Fruit fly (Drosophila melanogaster): Measurements from ENCODE around the gene yellow-c.

yellow-c gene

DNA sequence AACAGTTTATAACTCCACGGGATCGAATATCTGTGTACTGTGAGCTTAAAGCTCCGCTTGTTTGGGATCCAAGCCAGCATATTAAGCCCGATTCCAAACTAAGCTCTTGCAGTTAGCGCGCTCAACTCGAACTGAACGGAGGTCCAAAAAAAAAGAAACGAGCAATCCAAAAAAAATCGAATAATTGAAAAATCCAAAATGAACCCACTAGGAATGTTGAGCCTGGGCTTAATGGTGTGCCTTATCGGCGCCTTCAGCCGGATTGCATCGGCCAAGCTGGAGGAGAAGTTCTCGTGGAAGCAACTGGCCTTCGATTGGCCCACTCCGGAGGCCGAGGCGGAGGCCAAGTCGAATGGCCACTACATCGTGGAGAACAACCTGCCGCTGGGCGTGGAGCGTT lies at the start of gene yellow-c:
Gene yellow-c, plus strand, starts transcription at position 29 of the 400 bp plus-strand sequence.
- no peak for TF ChIP-seq ttk (optimal IDR thresholded peaks at IDR 0.05)
- no peak for TF ChIP-seq Myc (optimal IDR thresholded peaks at IDR 0.05)
- no peak for TF ChIP-seq insv (optimal IDR thresholded peaks at IDR 0.05)
- no peak for TF ChIP-seq Sin3A (optimal IDR thresholded peaks at IDR 0.05)
- TF ChIP-seq psq (optimal IDR thresholded peaks at IDR 0.05): no peak
- no peak for TF ChIP-seq h (optimal IDR thresholded peaks at IDR 0.05)

DNA sequence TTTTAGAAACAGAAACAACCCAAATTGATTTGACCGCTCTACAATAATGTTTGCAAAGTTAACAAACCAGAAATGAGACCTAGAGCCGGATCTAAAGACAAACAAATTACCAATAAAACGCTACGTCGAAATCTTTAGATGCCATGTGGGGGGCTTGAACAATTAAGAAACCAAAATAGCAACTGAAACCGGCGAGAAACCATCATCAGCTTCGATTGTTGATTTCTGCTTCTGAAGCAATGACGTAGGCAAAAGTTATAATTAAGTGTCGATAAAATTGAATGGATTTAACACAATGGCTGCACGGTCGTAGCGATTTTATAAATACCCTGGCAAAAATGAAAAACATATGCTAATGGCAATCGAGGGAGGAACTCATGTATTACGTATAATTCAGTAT lies 42.3 kb upstream of the yellow-c start:
- TF ChIP-seq psq (optimal IDR thresholded peaks at IDR 0.05) (no peak), ttk (optimal IDR thresholded peaks at IDR 0.05) (no peak), Sin3A (optimal IDR thresholded peaks at IDR 0.05) (no peak), h (optimal IDR thresholded peaks at IDR 0.05) (no peak), Myc (optimal IDR thresholded peaks at IDR 0.05) (no peak), insv (optimal IDR thresholded peaks at IDR 0.05) (no peak)

DNA sequence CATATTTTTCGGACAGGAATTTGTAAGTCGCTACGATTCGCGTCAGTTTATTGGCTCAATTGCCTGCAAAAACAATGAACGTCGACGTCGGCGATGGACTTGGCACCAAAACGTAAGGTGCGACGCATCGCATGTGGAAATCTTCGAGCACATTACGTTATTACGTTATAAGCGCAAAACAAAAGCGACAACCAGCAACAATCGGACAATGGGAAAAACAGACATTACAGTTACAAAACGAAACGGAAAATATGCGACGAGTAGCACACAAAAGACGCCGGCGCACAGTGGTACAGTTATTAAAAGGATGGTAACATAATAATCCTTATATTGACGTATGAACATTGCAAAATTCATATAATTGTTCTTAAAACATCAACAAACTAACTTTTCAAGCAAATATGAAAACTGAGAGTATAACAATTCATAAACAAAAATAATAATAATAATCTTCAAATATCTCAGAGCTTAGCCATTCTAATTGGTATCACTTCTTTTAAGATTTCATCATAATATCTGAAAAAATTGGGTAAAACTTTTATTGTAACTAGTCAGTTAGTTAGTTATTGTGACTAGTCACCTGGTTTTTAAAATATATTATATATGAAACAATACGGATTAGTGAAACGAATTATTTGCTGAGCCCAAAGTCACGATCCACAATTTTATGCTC lies 40.2 kb upstream of the yellow-c start:
- TF ChIP-seq psq (optimal IDR thresholded peaks at IDR 0.05) (no peak), h (optimal IDR thresholded peaks at IDR 0.05) (no peak), insv (optimal IDR thresholded peaks at IDR 0.05) (no peak), Myc (optimal IDR thresholded peaks at IDR 0.05) (no peak), ttk (optimal IDR thresholded peaks at IDR 0.05) (no peak), Sin3A (optimal IDR thresholded peaks at IDR 0.05) (no peak)

DNA sequence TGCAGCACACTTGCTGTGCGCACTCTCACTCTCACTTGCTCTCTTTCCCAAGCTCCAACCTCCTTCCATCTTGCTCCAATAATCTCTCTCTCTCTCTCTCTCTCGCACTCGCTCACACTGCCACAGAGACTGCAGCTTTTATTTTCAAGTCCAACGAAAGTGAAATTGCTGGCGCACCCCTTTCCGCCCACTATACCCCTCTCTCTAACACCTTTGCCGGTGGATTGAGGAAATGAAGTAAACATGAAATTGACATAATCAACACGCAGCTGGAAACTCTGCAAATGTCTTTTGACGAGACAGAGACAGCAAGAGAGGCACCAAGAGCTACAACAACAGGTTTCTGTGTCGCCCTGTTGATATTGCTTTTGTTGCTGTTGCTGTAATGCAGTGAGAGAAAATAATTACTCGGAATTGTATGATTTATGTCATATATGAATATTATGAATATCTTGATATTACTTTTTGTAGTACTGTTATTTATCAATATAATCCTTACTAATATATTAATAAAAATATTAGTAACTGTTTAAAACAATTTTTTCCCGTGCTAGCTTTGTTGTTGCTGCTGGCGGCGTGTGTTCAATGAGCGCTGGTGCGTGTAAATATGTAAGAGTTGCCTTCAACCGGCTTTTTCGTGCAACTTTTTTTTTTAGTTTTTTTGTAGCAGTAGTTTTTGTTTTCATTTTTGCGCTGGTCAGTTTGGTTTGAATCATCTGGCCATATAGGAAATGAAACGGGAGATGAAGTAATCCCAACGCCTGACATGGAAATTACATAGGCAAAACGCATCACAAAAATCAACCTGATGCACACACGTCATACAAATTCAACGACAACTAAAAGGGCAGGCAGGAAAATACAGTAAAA lies 39.4 kb upstream of the yellow-c start:
- no peak for TF ChIP-seq psq (optimal IDR thresholded peaks at IDR 0.05)
- TF ChIP-seq Sin3A (optimal IDR thresholded peaks at IDR 0.05): no peak
- no peak for TF ChIP-seq ttk (optimal IDR thresholded peaks at IDR 0.05)
- no peak for TF ChIP-seq insv (optimal IDR thresholded peaks at IDR 0.05)
- TF ChIP-seq h (optimal IDR thresholded peaks at IDR 0.05): no peak
- TF ChIP-seq Myc (optimal IDR thresholded peaks at IDR 0.05): no peak

DNA sequence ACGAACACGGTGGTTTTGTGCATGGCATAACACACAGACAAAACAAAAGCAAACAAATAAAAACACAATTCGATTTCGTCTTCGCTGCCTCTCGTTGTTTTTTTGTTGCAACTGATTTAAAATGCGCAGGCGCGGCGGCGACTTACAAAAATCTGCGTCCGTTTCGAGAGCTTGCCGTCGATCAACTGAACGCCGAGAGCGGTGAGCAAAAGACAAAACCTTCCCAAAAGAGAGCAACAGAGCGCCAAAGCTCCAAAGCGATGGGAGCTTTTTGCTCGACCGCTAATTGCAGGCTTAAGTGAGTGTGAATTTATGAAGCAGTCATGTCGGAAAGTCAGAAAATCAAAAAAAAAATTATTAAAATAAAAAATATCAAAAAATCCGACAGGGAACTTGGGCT lies 37.8 kb upstream of the yellow-c start, which contains the start of gene mol:
Gene mol, minus strand, starts transcription at position 190 of the 400 bp plus-strand sequence.
- TF ChIP-seq Myc (optimal IDR thresholded peaks at IDR 0.05) (no peak), insv (optimal IDR thresholded peaks at IDR 0.05) (no peak), h (optimal IDR thresholded peaks at IDR 0.05) (no peak), ttk (optimal IDR thresholded peaks at IDR 0.05) (no peak), Sin3A (optimal IDR thresholded peaks at IDR 0.05) (no peak), psq (optimal IDR thresholded peaks at IDR 0.05) (no peak)

DNA sequence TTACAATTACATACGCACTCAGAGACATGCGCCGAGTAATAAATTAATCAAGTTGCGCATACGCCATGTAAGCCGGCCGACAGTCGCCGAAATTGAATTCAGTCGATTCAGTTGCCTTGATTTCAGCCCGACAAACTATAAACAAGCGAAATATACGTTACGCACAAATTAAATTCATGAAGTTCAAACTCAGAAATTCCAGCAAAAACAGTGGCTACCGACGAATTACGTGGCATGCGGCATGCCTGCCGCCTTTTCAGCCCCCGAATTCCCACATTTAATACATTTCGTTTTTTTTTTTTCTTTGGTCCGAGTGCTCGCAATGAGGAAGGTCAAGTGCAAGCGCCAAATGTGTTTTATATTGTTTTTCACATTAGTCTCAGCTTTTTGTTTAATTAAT lies 34.8 kb upstream of the yellow-c start:
- TF ChIP-seq h (optimal IDR thresholded peaks at IDR 0.05): no peak

DNA sequence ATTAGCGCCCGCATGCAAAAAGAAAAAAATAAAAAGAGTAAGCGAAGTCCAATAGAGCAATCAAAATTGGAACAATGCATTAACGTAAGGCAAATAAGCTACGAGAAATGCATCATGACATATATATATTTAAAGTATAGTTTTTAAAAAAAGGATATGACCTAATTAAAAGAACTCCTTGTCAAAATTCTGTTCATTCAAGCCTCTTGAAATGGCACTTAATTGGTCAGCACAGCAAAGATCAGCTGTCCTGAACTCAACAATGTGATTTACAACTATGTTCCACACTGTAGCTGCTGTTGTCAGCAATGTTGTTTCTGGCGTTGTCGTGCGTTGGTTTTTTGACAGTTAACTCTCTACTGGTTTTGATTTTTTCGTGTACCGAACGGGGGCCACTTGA lies 33.3 kb upstream of the yellow-c start:
- TF ChIP-seq ttk (optimal IDR thresholded peaks at IDR 0.05) (no peak), h (optimal IDR thresholded peaks at IDR 0.05) (no peak), insv (optimal IDR thresholded peaks at IDR 0.05) (no peak)

DNA sequence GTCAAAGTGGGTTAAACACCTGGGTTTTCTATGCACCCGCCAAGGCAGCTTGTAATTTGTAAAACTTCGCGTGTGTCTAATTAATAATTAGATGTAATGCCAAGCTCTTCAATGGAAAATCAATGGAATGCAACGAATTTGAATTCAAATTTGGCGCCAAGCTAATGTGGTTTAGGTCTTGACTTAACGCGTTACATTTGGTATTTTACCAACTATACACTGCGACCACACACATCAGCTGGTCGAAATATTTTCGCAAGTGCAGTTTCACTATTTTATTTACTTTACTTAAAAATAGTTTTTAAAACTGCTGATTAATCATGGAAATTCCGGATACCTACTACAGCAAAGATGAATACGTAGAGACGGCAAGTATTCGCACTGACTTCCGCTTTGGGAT lies 29.7 kb upstream of the yellow-c start, which contains the start of gene DCTN5-p25:
Gene DCTN5-p25, plus strand, starts transcription at position 229 of the 400 bp plus-strand sequence.
- TF ChIP-seq insv (optimal IDR thresholded peaks at IDR 0.05) (no peak), ttk (optimal IDR thresholded peaks at IDR 0.05) (no peak), Sin3A (optimal IDR thresholded peaks at IDR 0.05) (no peak), psq (optimal IDR thresholded peaks at IDR 0.05) (no peak), h (optimal IDR thresholded peaks at IDR 0.05) (no peak), Myc (optimal IDR thresholded peaks at IDR 0.05) (no peak)

DNA sequence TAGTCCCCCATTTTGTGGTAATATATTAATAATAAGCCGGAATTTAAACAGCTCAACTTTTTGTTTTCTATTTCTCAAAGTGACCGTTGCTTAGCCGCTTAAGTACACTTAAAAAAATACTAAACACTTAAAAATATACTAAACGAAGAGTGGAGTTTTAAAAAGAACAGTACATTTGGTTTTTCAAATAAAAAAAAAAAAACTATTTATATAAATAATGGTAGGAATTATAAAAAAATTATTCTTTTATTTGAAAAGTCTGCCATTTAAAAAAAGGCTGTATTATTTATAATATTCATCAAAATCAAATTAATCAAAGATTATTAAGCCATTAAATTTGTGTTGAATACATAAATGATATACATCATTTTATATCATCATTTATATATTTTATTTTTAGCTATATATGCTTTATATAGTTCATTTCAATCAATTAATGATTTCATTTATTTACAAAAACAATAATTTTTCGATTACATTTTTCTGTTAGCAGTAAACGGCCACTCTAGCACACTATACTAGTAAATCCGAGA lies 27.8 kb upstream of the yellow-c start, which contains the start of the genes Ankrd49 and NC2beta:
Gene Ankrd49, minus strand, starts transcription at position 101 of the 533 bp plus-strand sequence.
Gene NC2beta, plus strand, starts transcription at position 483 of the 533 bp plus-strand sequence.
- TF ChIP-seq psq (optimal IDR thresholded peaks at IDR 0.05) (no peak), Sin3A (optimal IDR thresholded peaks at IDR 0.05) (no peak), Myc (optimal IDR thresholded peaks at IDR 0.05) (no peak), h (optimal IDR thresholded peaks at IDR 0.05) (no peak), insv (optimal IDR thresholded peaks at IDR 0.05) (no peak), ttk (optimal IDR thresholded peaks at IDR 0.05) (no peak)

DNA sequence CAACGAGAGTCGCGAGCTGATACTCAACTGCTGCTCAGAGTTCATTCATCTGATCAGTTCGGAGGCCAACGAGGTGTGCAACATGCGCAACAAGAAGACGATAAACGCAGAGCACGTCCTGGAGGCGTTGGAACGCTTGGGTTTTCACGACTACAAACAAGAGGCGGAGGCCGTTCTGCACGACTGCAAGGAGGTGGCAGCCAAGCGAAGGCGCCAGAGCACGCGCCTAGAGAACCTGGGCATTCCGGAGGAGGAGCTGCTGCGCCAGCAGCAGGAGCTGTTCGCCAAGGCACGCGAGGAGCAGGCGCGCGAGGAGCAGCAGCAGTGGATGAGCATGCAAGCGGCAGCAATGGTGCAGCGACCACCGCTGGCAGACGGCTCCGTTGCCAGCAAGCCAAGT lies 27.2 kb upstream of the yellow-c start:
- TF ChIP-seq ttk (optimal IDR thresholded peaks at IDR 0.05) (no peak), insv (optimal IDR thresholded peaks at IDR 0.05) (no peak), Myc (optimal IDR thresholded peaks at IDR 0.05) (no peak), psq (optimal IDR thresholded peaks at IDR 0.05) (no peak), Sin3A (optimal IDR thresholded peaks at IDR 0.05) (no peak), h (optimal IDR thresholded peaks at IDR 0.05) (no peak)

DNA sequence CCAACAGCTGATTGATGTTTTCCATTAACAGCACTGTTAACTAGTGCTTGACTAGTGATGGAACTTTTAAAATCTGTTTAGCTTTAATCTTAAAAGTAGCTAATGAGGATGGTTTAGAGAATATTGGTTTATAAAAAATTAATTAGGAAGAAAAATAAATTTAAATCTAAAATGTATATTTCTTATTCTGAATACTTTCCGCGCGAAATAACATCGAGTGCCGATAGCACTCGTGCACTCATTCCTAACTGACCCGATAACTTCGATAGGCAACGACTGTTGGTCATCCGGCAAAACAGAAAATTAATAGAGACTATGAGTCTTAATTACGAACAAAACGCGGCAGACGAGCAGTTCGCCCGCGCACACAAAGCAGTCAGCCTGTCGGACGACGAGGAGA lies 25.5 kb upstream of the yellow-c start, which contains the start of the genes THG and Rnmt:
Gene THG, minus strand, starts transcription at position 22 of the 400 bp plus-strand sequence.
Gene Rnmt, plus strand, starts transcription at position 237 of the 400 bp plus-strand sequence.
- TF ChIP-seq psq (optimal IDR thresholded peaks at IDR 0.05): no peak
- TF ChIP-seq Myc (optimal IDR thresholded peaks at IDR 0.05): no peak
- no peak for TF ChIP-seq insv (optimal IDR thresholded peaks at IDR 0.05)
- no peak for TF ChIP-seq Sin3A (optimal IDR thresholded peaks at IDR 0.05)
- no peak for TF ChIP-seq h (optimal IDR thresholded peaks at IDR 0.05)
- TF ChIP-seq ttk (optimal IDR thresholded peaks at IDR 0.05): no peak

DNA sequence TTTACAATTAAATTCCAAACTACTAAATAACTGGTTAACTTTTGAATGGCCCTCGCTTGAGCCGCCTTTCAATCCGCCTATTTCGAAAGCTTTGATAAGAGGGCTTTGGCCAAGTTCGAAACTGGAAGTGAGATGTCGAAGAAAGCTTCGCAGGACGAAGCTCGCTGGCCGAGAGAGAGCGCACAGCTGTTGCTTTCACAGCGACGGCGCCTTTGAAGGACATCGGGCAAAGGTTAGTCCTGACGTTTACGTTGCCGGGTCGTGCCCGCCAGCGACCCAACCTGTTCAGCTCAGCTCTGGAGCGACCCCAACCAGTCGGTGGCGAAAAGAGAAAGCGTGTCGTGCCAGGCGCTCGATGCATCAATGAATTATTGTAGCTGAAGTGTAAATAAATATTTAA lies 23.4 kb upstream of the yellow-c start:
- TF ChIP-seq ttk (optimal IDR thresholded peaks at IDR 0.05): no peak
- no peak for TF ChIP-seq Myc (optimal IDR thresholded peaks at IDR 0.05)
- TF ChIP-seq insv (optimal IDR thresholded peaks at IDR 0.05): no peak
- TF ChIP-seq h (optimal IDR thresholded peaks at IDR 0.05): no peak
- no peak for TF ChIP-seq Sin3A (optimal IDR thresholded peaks at IDR 0.05)
- no peak for TF ChIP-seq psq (optimal IDR thresholded peaks at IDR 0.05)
